Worm (Caenorhabditis elegans): Measurements from ENCODE around the gene ostf-4.

DNA sequence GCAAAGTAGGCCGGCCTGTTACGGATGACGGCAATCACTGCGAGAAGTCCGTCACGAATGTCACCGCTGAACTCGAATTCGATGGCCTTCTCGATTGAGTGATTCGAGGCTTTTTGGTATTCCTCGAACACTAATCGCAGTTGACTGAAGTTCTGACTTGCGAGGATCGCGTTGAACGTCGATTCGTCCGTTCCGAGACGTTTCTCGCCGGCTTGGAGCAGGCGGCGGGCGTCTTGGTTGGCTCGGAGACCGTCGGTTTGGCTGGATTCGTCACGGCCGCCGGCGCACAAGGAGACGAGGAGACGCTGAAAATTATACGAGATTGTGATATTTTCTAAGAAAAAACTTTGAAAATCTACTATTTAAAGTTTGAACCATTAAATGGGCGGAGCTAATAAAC is 8.0 kb upstream of the ostf-4 start:
- TF ChIP-seq ztf-26 (tag; optimal IDR thresholded peaks at IDR 0.05) (no peak), snpc-3.4 (tag; optimal IDR thresholded peaks at IDR 0.05) (no peak), ama-1 (optimal IDR thresholded peaks at IDR 0.05) (no peak), ama-1 (GFP tag; optimal IDR thresholded peaks at IDR 0.05) (no peak)

Measured in whole organism, young adult.